Worm (Caenorhabditis elegans): ENCODE measurements around the gene C34F11.5.

DNA sequence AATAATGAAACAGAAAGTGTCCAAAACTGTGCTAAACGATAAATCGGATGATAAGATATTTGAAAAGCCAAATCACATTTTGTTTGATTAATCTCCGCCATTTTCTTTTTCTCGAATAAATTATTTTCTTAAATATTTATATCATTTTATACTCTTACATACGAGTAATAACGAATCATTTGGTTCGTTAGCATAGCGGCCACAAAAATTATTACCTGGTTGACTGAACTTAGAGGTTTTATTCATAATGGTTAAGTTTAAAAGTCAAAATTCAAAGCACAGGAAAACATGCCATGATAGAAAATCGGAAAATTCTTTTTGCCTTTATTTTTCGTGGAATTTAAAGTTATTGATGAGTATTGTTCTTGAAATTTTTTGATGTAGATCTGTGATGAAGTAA lies 32.3 kb upstream of the C34F11.5 start, which contains the start of gene srb-5:
- TF ChIP-seq ets-4 (GFP tag; optimal IDR thresholded peaks at IDR 0.05): no peak
- TF ChIP-seq ztf-3 (GFP tag; optimal IDR thresholded peaks at IDR 0.05): no peak
- TF ChIP-seq ceh-91 (GFP tag; IDR thresholded peaks at IDR 0.05): no peak
- no peak for TF ChIP-seq unc-62 (GFP tag; optimal IDR thresholded peaks at IDR 0.05)
